Fruit fly (Drosophila melanogaster) whole organism, embryonic: ENCODE data around the gene CG15517.

ENCODE experiments used
- C15 ChIP-seq: fragments of 200-800 bp; sonication (Bioruptor generic); IDR thresholded peaks from 3 replicates; pipeline ENCODE4 v1.3.6; 2022; ENCODE audit warnings: missing biosample characterization, missing genetic modification characterization
- CG10147 ChIP-seq: fragments of 200-800 bp; sonication (Bioruptor generic); optimal IDR thresholded peaks from 2 replicates; lab custom pipeline; 2019; ENCODE audit warnings: missing biosample characterization, mild to moderate bottlenecking, missing genetic modification characterization, moderate library complexity
- CG1024 ChIP-seq: fragments of 200-800 bp; sonication (Bioruptor generic); IDR thresholded peaks from 2 replicates; pipeline ENCODE4 v1.3.6; 2022; ENCODE audit warnings: missing biosample characterization, missing genetic modification characterization
- CG11093 ChIP-seq: fragments of 200-800 bp; sonication (Bioruptor generic); IDR thresholded peaks from 3 replicates; pipeline ENCODE4 v1.3.6; 2022; ENCODE audit warnings: missing biosample characterization, missing genetic modification characterization
- CG11695 ChIP-seq: fragments of 200-800 bp; sonication (Bioruptor generic); IDR thresholded peaks from 3 replicates; pipeline ENCODE4 v1.3.6; 2022; ENCODE audit warnings: missing biosample characterization, missing genetic modification characterization
- CG12769 ChIP-seq: fragments of 200-800 bp; sonication (Bioruptor generic); optimal IDR thresholded peaks from 2 replicates; lab custom pipeline; 2019; ENCODE audit warnings: missing biosample characterization, mild to moderate bottlenecking, missing genetic modification characterization, moderate library complexity
- CG14014 ChIP-seq: fragments of 200-800 bp; sonication (Bioruptor generic); IDR thresholded peaks from 2 replicates; pipeline ENCODE4 v1.3.6; 2022; ENCODE audit warnings: missing biosample characterization, missing genetic modification characterization
- CG14667 ChIP-seq: fragments of 200-800 bp; sonication (Bioruptor generic); IDR thresholded peaks from 2 replicates; pipeline ENCODE4 v1.3.6; 2022; ENCODE audit warnings: missing biosample characterization, missing genetic modification characterization
- CG1602 ChIP-seq: fragments of 200-800 bp; sonication (Bioruptor generic); optimal IDR thresholded peaks from 3 replicates; lab custom pipeline; 2016; ENCODE audit warnings: missing biosample characterization, missing genetic modification characterization
- CG1647 ChIP-seq: fragments of 200-800 bp; sonication (Bioruptor generic); optimal IDR thresholded peaks from 3 replicates; lab custom pipeline; 2016; ENCODE audit warnings: missing biosample characterization, missing genetic modification characterization
- CG18599 ChIP-seq: fragments of 200-800 bp; sonication (Bioruptor generic); optimal IDR thresholded peaks from 3 replicates; lab custom pipeline; 2017; ENCODE audit warnings: missing biosample characterization, missing genetic modification characterization, mild to moderate bottlenecking, moderate library complexity, missing genetic modification reagents
- CG18619 ChIP-seq: fragments of 200-800 bp; sonication (Bioruptor generic); optimal IDR thresholded peaks from 3 replicates; lab custom pipeline; 2017; ENCODE audit warnings: missing biosample characterization, mild to moderate bottlenecking, missing genetic modification characterization
- CG2889 ChIP-seq: fragments of 200-800 bp; sonication (Bioruptor generic); IDR thresholded peaks from 3 replicates; pipeline ENCODE4 v1.3.6; 2022; ENCODE audit warnings: missing biosample characterization, missing genetic modification characterization
- CG30403 ChIP-seq: fragments of 200-800 bp; sonication (Bioruptor generic); optimal IDR thresholded peaks from 3 replicates; lab custom pipeline; 2016; ENCODE audit warnings: missing biosample characterization, missing genetic modification characterization
- CG3065 ChIP-seq: fragments of 200-800 bp; sonication (Bioruptor generic); optimal IDR thresholded peaks from 2 replicates; lab custom pipeline; 2016; ENCODE audit warnings: missing biosample characterization, missing genetic modification characterization
- CG4404 ChIP-seq: fragments of 200-800 bp; sonication (Bioruptor generic); IDR thresholded peaks from 2 replicates; pipeline ENCODE4 v1.3.6; 2022; ENCODE audit warnings: missing biosample characterization, missing genetic modification characterization
- CG4617 ChIP-seq: fragments of 200-800 bp; sonication (Bioruptor generic); optimal IDR thresholded peaks from 3 replicates; lab custom pipeline; 2016; ENCODE audit warnings: missing biosample characterization, missing genetic modification characterization, borderline replicate concordance
- CG4730 ChIP-seq: fragments of 200-800 bp; sonication (Bioruptor generic); IDR thresholded peaks from 2 replicates; pipeline ENCODE4 v1.3.6; 2022; ENCODE audit warnings: missing biosample characterization, missing genetic modification characterization
- CG5180 ChIP-seq: fragments of 200-800 bp; sonication (Bioruptor generic); optimal IDR thresholded peaks from 3 replicates; lab custom pipeline; 2017; ENCODE audit warnings: missing biosample characterization, missing genetic modification characterization, mild to moderate bottlenecking, moderate library complexity, missing genetic modification reagents
- CG6813 ChIP-seq: fragments of 200-800 bp; sonication (Bioruptor generic); optimal IDR thresholded peaks from 2 replicates; lab custom pipeline; 2017; ENCODE audit warnings: missing biosample characterization, missing genetic modification characterization, mild to moderate bottlenecking, moderate library complexity, missing genetic modification reagents
- CG7556 ChIP-seq: fragments of 200-800 bp; sonication (Bioruptor generic); optimal IDR thresholded peaks from 2 replicates; lab custom pipeline; 2017; ENCODE audit warnings: missing biosample characterization, mild to moderate bottlenecking, missing genetic modification characterization
- CHES-1-like ChIP-seq: fragments of 200-800 bp; sonication (Bioruptor generic); optimal IDR thresholded peaks from 2 replicates; lab custom pipeline; 2016; ENCODE audit warnings: missing biosample characterization, missing genetic modification characterization
- Dref ChIP-seq: fragments of 200-800 bp; sonication (Bioruptor generic); IDR thresholded peaks from 2 replicates; pipeline ENCODE4 v1.3.6; 2022; ENCODE audit warnings: missing biosample characterization, missing genetic modification characterization
- Drgx ChIP-seq: fragments of 200-800 bp; sonication (Bioruptor generic); IDR thresholded peaks from 2 replicates; pipeline ENCODE4 v1.3.6; 2022; ENCODE audit warnings: missing biosample characterization, missing genetic modification characterization
- Fer1 ChIP-seq: fragments of 200-800 bp; sonication (Bioruptor generic); optimal IDR thresholded peaks from 2 replicates; lab custom pipeline; 2017; ENCODE audit warnings: missing biosample characterization, mild to moderate bottlenecking, missing genetic modification characterization
- Hmx ChIP-seq: fragments of 200-800 bp; sonication (Bioruptor generic); optimal IDR thresholded peaks from 2 replicates; lab custom pipeline; 2016; ENCODE audit warnings: missing biosample characterization, missing genetic modification characterization
- NC2β ChIP-seq: fragments of 200-800 bp; sonication (Bioruptor generic); optimal IDR thresholded peaks from 2 replicates; lab custom pipeline; 2016; ENCODE audit warnings: missing biosample characterization, missing genetic modification characterization
- NfI ChIP-seq: fragments of 200-800 bp; sonication (Bioruptor generic); optimal IDR thresholded peaks from 3 replicates; lab custom pipeline; 2018; ENCODE audit warnings: missing biosample characterization, mild to moderate bottlenecking, missing genetic modification characterization, moderate library complexity
- Oaz ChIP-seq: fragments of 200-800 bp; sonication (Bioruptor generic); IDR thresholded peaks from 2 replicates; pipeline ENCODE4 v1.3.6; 2022; ENCODE audit warnings: missing biosample characterization, missing genetic modification characterization
- Optix ChIP-seq: fragments of 200-800 bp; sonication (Bioruptor generic); IDR thresholded peaks from 3 replicates; pipeline ENCODE4 v1.3.6; 2022; ENCODE audit warnings: missing biosample characterization, missing genetic modification characterization
- Ravus ChIP-seq: fragments of 200-800 bp; sonication (Bioruptor generic); IDR thresholded peaks from 2 replicates; pipeline ENCODE4 v1.3.6; 2022; ENCODE audit warnings: missing biosample characterization, missing genetic modification characterization
- Rfx ChIP-seq: fragments of 200-800 bp; sonication (Bioruptor generic); IDR thresholded peaks from 2 replicates; pipeline ENCODE4 v1.3.6; 2022; ENCODE audit warnings: missing biosample characterization, missing genetic modification characterization
- amos ChIP-seq: fragments of 200-800 bp; sonication (Bioruptor generic); IDR thresholded peaks from 2 replicates; pipeline ENCODE4 v1.3.6; 2022; ENCODE audit warnings: missing biosample characterization, missing genetic modification characterization; ENCODE audit not compliant: partially characterized antibody
- bsh ChIP-seq, 2 experiments: fragments of 200-800 bp; sonication (Bioruptor generic); optimal IDR thresholded peaks; 2 replicates each; lab custom pipeline; 2017 to 2018; ENCODE audit warnings: mild to moderate bottlenecking in 2 of 2, missing biosample characterization in 2 of 2, missing genetic modification characterization in 2 of 2, moderate library complexity in 1 of 2
- cas ChIP-seq: fragments of 200-800 bp; sonication (Bioruptor generic); IDR thresholded peaks from 2 replicates; pipeline ENCODE4 v1.3.6; 2022; ENCODE audit warnings: missing biosample characterization, missing genetic modification characterization
- crc ChIP-seq: fragments of 200-800 bp; sonication (Bioruptor generic); optimal IDR thresholded peaks from 2 replicates; lab custom pipeline; 2016; ENCODE audit warnings: missing biosample characterization, missing genetic modification characterization
- crp ChIP-seq, 2 experiments: fragments of 200-800 bp; sonication (Bioruptor generic); optimal IDR thresholded peaks; 2 replicates in 1 of 2; 3 replicates in 1 of 2; lab custom pipeline; 2017; ENCODE audit warnings: missing biosample characterization in 2 of 2, missing genetic modification characterization in 2 of 2, mild to moderate bottlenecking in 1 of 2, moderate library complexity in 1 of 2
- dimm ChIP-seq: fragments of 200-800 bp; sonication (Bioruptor generic); IDR thresholded peaks from 2 replicates; pipeline ENCODE4 v1.3.6; 2022; ENCODE audit warnings: missing biosample characterization, missing genetic modification characterization
- fd3F ChIP-seq: fragments of 200-800 bp; sonication (Bioruptor generic); optimal IDR thresholded peaks from 2 replicates; lab custom pipeline; 2018; ENCODE audit warnings: missing biosample characterization, mild to moderate bottlenecking, missing genetic modification characterization, moderate library complexity
- gcm2 ChIP-seq: fragments of 200-800 bp; sonication (Bioruptor generic); optimal IDR thresholded peaks from 2 replicates; lab custom pipeline; 2016; ENCODE audit warnings: missing biosample characterization, missing genetic modification characterization
- gt ChIP-seq: fragments of 200-800 bp; sonication (Bioruptor generic); IDR thresholded peaks from 2 replicates; pipeline ENCODE4 v1.3.6; 2022; ENCODE audit warnings: missing biosample characterization, missing genetic modification characterization
- h ChIP-seq: fragments of >200 bp; optimal IDR thresholded peaks from 2 replicates; lab custom pipeline; 2017
- hb ChIP-seq: fragments of 200-800 bp; sonication (Bioruptor generic); IDR thresholded peaks from 3 replicates; pipeline ENCODE4 v1.3.6; 2022; ENCODE audit warnings: missing biosample characterization, missing genetic modification characterization; ENCODE audit not compliant: partially characterized antibody
- jing ChIP-seq: fragments of 200-800 bp; sonication (Bioruptor generic); optimal IDR thresholded peaks from 2 replicates; lab custom pipeline; 2018; ENCODE audit warnings: missing biosample characterization, mild to moderate bottlenecking, missing genetic modification characterization
- klu ChIP-seq: fragments of 200-800 bp; sonication (Bioruptor generic); IDR thresholded peaks from 2 replicates; pipeline ENCODE4 v1.3.6; 2022; ENCODE audit warnings: missing biosample characterization, missing genetic modification characterization
- lbe ChIP-seq: fragments of 200-800 bp; sonication (Bioruptor generic); optimal IDR thresholded peaks from 2 replicates; lab custom pipeline; 2016; ENCODE audit warnings: missing biosample characterization, mild to moderate bottlenecking, missing genetic modification characterization
- mam ChIP-seq: fragments of 200-800 bp; sonication (Bioruptor generic); optimal IDR thresholded peaks from 3 replicates; lab custom pipeline; 2016; ENCODE audit warnings: missing biosample characterization, missing genetic modification characterization
- slp2 ChIP-seq: fragments of 200-800 bp; sonication (Bioruptor generic); optimal IDR thresholded peaks from 2 replicates; lab custom pipeline; 2016; ENCODE audit warnings: missing biosample characterization, missing genetic modification characterization
- stwl ChIP-seq: fragments of 200-800 bp; sonication (Bioruptor generic); optimal IDR thresholded peaks from 3 replicates; lab custom pipeline; 2018; ENCODE audit warnings: missing biosample characterization, mild to moderate bottlenecking, missing genetic modification characterization, moderate library complexity
- tap ChIP-seq: fragments of 200-800 bp; optimal IDR thresholded peaks from 3 replicates; lab custom pipeline; 2019; ENCODE audit warnings: missing biosample characterization, mild to moderate bottlenecking, missing genetic modification characterization, moderate library complexity
- vfl ChIP-seq: fragments of 200-800 bp; sonication (Bioruptor generic); optimal IDR thresholded peaks from 2 replicates; lab custom pipeline; 2016; ENCODE audit warnings: missing biosample characterization, missing genetic modification characterization
- wdn ChIP-seq: fragments of 200-800 bp; sonication (Bioruptor generic); IDR thresholded peaks from 2 replicates; pipeline ENCODE4 v1.3.6; 2022; ENCODE audit warnings: missing biosample characterization, missing genetic modification characterization
- zfh2 ChIP-seq: fragments of 200-800 bp; sonication (Bioruptor generic); optimal IDR thresholded peaks from 2 replicates; lab custom pipeline; 2016; ENCODE audit warnings: missing biosample characterization, missing genetic modification characterization

Gene CG15517

dm6 chr3R:29935756-29936155, 32.1 kb upstream of the CG15517 start, which contains the start of the genes eIF2Balpha and Vps13B (continued):
- TF ChIP-seq CG12769 (tag; lab: Kevin White, UChicago) (no peak), CG1602 (GFP tag; lab: Kevin White, UChicago) (no peak), CG10147 (GFP tag; lab: Kevin White, UChicago) (no peak), CG4730 (GFP tag; lab: Robert Waterston, UW) (no peak), CG4617 (GFP tag; lab: Kevin White, UChicago) (no peak), CG6813 (GFP tag; lab: Kevin White, UChicago) (no peak), Ravus (GFP tag; lab: Robert Waterston, UW) (no peak), NfI (GFP tag; lab: Kevin White, UChicago) (no peak), gt (GFP tag; lab: Robert Waterston, UW) (no peak), Optix (GFP tag; lab: Robert Waterston, UW) (0 out of 3 replicates have a peak, but pooled peaks have one; percentile 35), Drgx (GFP tag; lab: Robert Waterston, UW) (no peak), bsh (GFP tag; optimal IDR thresholded peaks at IDR 0.05; lab: Kevin White, UChicago) (no peak), CG11695 (GFP tag; lab: Robert Waterston, UW) (no peak), vfl (GFP tag; lab: Kevin White, UChicago) (no peak), CG1647 (GFP tag; lab: Kevin White, UChicago) (no peak), klu (GFP tag; lab: Robert Waterston, UW) (no peak), C15 (GFP tag; lab: Robert Waterston, UW) (no peak), Rfx (GFP tag; lab: Robert Waterston, UW) (no peak), slp2 (GFP tag; lab: Kevin White, UChicago) (no peak), CG1024 (GFP tag; lab: Robert Waterston, UW) (no peak), dimm (GFP tag; lab: Robert Waterston, UW) (no peak), Dref (GFP tag; lab: Robert Waterston, UW) (peak; percentile 88), CG3065 (GFP tag; lab: Kevin White, UChicago) (no peak), mam (GFP tag; lab: Kevin White, UChicago) (no peak), NC2β (no peak), gcm2 (GFP tag; lab: Kevin White, UChicago) (no peak), Oaz (GFP tag; lab: Robert Waterston, UW) (0 out of 2 replicates have a peak, but pooled peaks have one; percentile 39), jing (no peak), zfh2 (GFP tag; lab: Kevin White, UChicago) (no peak), Fer1 (GFP tag; lab: Kevin White, UChicago) (no peak), CG11093 (GFP tag; lab: Robert Waterston, UW) (no peak), h (lab: Kevin White, UChicago) (no peak), CG18599 (GFP tag; lab: Kevin White, UChicago) (no peak), CHES-1-like (GFP tag; lab: Kevin White, UChicago) (no peak), wdn (GFP tag; lab: Robert Waterston, UW) (no peak), CG18619 (GFP tag; lab: Kevin White, UChicago) (no peak), CG5180 (no peak), CG30403 (no peak), CG14667 (no peak), hb (GFP tag; lab: Robert Waterston, UW) (peak; percentile 78), crp (GFP tag; optimal IDR thresholded peaks at IDR 0.05; lab: Kevin White, UChicago) (peak in 1 of 2 experiments; percentile 87), CG4404 (GFP tag; lab: Robert Waterston, UW) (no peak), fd3F (GFP tag; lab: Kevin White, UChicago) (no peak), stwl (no peak), crc (no peak), CG7556 (GFP tag; lab: Kevin White, UChicago) (no peak), Hmx (no peak), amos (peak; percentile 70), lbe (no peak), cas (GFP tag; lab: Robert Waterston, UW) (no peak), CG2889 (GFP tag; lab: Robert Waterston, UW) (no peak), tap (tag; lab: Kevin White, UChicago) (no peak), CG14014 (GFP tag; lab: Robert Waterston, UW) (no peak)
